Fruit fly (Drosophila melanogaster): Measurements from ENCODE around the gene CG31832.

The CG31832 gene

DNA sequence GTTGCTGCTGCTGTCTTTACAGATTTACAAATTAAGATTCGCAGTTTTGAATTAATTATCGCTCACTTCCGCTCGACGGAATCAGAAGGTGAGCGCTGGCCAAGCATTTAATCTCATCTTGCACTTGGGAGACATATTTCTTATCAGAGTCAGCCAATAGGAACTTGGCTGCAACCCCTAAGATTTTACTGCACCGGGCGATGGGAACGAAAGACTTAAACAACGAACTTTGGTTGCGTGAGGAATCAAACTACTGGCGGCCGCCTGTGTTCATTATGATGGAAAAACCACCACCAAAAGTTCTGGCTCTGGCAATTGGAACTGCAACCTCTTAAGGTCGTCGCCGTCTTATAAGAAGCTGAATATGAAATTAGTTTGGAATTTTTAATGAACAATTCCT is 12.2 kb upstream of the CG31832 start:
- no peak for TF ChIP-seq CG17801 (GFP tag; optimal IDR thresholded peaks at IDR 0.05; ENCODE audit: partially characterized antibody)

DNA sequence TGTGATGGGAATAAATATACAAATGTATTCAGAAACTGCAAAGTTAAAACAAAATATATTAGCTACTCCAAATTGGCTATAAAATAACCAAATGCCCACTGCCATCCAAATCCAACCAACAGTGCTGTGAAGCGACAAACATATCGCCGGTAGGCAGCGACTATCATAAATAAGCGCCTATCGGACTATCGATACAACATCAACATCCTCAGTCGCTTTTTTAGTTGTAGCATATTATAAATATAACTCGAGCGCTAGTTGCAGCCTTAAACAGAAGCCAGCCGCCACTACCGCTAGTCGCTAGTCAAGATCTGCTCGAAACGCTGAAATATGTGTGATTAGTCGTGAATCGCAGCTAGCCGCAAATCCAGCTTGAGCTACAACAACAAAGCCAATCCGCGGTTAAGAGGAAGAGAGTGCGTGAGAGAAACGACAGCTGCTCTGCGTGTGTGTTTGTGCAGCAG is 7.8 kb upstream of the CG31832 start:
- peak; percentile 16 for TF ChIP-seq CG17801 (GFP tag; optimal IDR thresholded peaks at IDR 0.05; ENCODE audit: partially characterized antibody)

DNA sequence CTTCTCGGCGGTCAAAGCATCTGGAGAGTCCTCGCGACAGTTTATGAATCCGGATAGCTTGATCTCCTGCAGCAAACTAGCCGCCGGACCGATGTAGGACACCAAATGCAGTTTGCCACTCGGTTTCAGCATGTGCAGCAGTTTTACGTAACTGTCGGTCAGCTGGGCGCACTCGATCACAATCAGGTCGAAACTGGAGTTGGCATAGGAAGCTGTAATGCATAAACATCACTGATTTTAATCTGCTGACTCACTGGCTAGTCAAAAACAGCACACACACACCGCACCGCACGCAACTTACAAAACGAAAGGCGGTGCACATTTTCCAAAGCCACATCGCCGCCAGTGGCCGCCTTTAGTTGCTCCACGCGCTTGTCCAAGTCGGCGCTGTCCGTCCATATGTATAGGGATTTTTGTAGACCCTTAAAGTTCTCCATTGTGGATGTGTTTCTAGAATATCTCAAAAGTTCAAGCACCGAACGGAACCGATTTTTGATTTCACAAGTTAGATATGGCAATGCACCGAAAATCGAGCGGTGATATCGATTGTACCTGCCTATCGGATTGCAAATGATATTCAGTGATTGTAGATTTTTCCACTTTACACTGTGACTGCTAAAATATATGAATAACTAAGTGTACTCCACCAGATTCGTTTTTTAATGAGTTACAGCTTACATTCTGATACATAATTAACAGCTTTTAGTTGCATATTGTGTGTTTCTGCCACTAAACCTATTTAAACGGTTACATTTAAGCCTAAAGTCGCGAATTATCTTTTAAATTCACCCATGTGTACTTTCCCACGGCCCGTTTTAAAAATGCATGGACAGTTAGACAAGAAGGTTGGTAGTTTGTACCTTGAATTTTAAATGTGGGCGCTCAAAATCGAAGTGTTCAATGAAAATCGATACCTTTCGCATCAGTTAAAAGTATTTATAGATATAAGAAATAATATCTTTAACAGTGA is 7.1 kb upstream of the CG31832 start, which contains the start of gene CIAPIN1:
TSS of gene CIAPIN1 (minus strand) at position 523 of the 970 bp plus-strand sequence.
- no peak for TF ChIP-seq CG17801 (GFP tag; optimal IDR thresholded peaks at IDR 0.05; ENCODE audit: partially characterized antibody)

DNA sequence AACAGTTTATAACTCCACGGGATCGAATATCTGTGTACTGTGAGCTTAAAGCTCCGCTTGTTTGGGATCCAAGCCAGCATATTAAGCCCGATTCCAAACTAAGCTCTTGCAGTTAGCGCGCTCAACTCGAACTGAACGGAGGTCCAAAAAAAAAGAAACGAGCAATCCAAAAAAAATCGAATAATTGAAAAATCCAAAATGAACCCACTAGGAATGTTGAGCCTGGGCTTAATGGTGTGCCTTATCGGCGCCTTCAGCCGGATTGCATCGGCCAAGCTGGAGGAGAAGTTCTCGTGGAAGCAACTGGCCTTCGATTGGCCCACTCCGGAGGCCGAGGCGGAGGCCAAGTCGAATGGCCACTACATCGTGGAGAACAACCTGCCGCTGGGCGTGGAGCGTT is 3.8 kb upstream of the CG31832 start, which contains the start of gene yellow-c:
TSS of gene yellow-c (plus strand) at position 29 of the 400 bp plus-strand sequence.
- no peak for TF ChIP-seq CG17801 (GFP tag; optimal IDR thresholded peaks at IDR 0.05; ENCODE audit: partially characterized antibody)

DNA sequence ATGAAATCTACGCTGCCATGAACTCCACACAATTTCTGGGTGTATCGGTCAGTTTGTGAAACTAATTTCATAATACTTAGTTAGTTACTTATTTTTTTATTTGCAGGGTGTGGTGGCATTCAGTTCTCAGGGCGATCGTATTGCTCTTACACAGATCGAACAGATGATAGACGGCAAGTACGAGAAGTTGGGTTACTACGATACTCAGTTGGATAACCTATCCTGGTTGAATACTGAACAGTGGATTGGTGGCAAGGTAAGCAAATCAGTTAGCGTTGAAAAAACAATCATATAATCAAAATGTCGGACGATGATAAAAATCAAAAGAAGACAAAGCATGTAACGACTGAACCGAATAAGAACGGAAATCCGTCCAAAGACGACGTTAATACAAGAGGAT is 5.0 kb downstream of the CG31832 start, which contains the start of gene CG33310:
TSS of gene CG33310 (plus strand) at position 301 of the 400 bp plus-strand sequence.
- TF ChIP-seq CG17801 (GFP tag; optimal IDR thresholded peaks at IDR 0.05; ENCODE audit: partially characterized antibody), result no peak

DNA sequence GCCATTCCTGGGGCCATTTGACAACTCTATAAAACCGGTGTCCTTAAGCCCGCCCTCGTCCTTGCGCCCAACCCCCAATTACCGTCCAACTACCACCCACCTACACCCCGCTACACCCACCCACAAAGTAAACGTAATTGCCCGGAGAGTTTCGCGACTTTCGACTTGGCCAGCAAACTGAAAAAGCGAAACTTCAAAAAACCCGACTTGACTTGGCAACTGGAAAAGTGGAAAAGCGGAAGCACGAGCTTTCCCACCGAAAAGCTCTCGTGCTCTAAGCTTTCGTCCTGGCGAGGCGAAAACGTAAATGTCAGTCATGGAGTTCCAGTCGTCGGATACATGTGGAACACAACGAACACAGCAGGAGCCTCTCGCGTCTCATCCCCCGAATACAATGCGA is 15.5 kb downstream of the CG31832 start, which contains the start of gene GABA-B-R1:
TSS of gene GABA-B-R1 (plus strand) at position 301 of the 400 bp plus-strand sequence.
- TF ChIP-seq CG17801 (GFP tag; optimal IDR thresholded peaks at IDR 0.05; ENCODE audit: partially characterized antibody), result no peak

DNA sequence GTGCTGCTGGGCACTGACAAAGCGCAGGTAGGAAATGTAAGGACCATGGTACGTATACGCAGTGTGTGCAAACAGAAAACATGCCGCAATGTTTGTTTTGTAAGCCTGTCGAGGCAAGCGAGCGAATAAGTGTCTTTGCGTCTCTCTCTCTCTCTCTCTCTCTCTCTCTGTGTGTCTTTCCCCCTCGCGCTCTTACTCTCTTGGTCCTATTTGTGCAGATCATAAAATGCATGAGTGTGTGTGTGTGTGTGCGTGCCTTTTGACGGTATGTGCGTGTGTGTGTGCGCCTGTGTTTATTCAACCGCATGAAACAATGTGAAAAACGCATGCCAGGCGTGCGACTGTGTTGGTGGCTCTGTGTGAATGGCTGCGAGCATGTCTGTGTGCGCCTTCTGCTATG is 18.0 kb downstream of the CG31832 start:
- TF ChIP-seq CG17801 (GFP tag; optimal IDR thresholded peaks at IDR 0.05; ENCODE audit: partially characterized antibody), result no peak

DNA sequence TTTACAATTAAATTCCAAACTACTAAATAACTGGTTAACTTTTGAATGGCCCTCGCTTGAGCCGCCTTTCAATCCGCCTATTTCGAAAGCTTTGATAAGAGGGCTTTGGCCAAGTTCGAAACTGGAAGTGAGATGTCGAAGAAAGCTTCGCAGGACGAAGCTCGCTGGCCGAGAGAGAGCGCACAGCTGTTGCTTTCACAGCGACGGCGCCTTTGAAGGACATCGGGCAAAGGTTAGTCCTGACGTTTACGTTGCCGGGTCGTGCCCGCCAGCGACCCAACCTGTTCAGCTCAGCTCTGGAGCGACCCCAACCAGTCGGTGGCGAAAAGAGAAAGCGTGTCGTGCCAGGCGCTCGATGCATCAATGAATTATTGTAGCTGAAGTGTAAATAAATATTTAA is 19.8 kb downstream of the CG31832 start:
- TF ChIP-seq CG17801 (GFP tag; optimal IDR thresholded peaks at IDR 0.05; ENCODE audit: partially characterized antibody), result no peak

DNA sequence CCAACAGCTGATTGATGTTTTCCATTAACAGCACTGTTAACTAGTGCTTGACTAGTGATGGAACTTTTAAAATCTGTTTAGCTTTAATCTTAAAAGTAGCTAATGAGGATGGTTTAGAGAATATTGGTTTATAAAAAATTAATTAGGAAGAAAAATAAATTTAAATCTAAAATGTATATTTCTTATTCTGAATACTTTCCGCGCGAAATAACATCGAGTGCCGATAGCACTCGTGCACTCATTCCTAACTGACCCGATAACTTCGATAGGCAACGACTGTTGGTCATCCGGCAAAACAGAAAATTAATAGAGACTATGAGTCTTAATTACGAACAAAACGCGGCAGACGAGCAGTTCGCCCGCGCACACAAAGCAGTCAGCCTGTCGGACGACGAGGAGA is 21.8 kb downstream of the CG31832 start, which contains the start of the genes THG and Rnmt:
TSS of gene THG (minus strand) at position 22 of the 400 bp plus-strand sequence.
TSS of gene Rnmt (plus strand) at position 237 of the 400 bp plus-strand sequence.
- peak; percentile 86 for TF ChIP-seq CG17801 (GFP tag; optimal IDR thresholded peaks at IDR 0.05; ENCODE audit: partially characterized antibody)

DNA sequence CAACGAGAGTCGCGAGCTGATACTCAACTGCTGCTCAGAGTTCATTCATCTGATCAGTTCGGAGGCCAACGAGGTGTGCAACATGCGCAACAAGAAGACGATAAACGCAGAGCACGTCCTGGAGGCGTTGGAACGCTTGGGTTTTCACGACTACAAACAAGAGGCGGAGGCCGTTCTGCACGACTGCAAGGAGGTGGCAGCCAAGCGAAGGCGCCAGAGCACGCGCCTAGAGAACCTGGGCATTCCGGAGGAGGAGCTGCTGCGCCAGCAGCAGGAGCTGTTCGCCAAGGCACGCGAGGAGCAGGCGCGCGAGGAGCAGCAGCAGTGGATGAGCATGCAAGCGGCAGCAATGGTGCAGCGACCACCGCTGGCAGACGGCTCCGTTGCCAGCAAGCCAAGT is 23.5 kb downstream of the CG31832 start:
- no peak for TF ChIP-seq CG17801 (GFP tag; optimal IDR thresholded peaks at IDR 0.05; ENCODE audit: partially characterized antibody)

DNA sequence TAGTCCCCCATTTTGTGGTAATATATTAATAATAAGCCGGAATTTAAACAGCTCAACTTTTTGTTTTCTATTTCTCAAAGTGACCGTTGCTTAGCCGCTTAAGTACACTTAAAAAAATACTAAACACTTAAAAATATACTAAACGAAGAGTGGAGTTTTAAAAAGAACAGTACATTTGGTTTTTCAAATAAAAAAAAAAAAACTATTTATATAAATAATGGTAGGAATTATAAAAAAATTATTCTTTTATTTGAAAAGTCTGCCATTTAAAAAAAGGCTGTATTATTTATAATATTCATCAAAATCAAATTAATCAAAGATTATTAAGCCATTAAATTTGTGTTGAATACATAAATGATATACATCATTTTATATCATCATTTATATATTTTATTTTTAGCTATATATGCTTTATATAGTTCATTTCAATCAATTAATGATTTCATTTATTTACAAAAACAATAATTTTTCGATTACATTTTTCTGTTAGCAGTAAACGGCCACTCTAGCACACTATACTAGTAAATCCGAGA is 24.2 kb downstream of the CG31832 start, which contains the start of the genes Ankrd49 and NC2beta:
TSS of gene Ankrd49 (minus strand) at position 101 of the 533 bp plus-strand sequence.
TSS of gene NC2beta (plus strand) at position 483 of the 533 bp plus-strand sequence.
- TF ChIP-seq CG17801 (GFP tag; optimal IDR thresholded peaks at IDR 0.05; ENCODE audit: partially characterized antibody), result no peak

DNA sequence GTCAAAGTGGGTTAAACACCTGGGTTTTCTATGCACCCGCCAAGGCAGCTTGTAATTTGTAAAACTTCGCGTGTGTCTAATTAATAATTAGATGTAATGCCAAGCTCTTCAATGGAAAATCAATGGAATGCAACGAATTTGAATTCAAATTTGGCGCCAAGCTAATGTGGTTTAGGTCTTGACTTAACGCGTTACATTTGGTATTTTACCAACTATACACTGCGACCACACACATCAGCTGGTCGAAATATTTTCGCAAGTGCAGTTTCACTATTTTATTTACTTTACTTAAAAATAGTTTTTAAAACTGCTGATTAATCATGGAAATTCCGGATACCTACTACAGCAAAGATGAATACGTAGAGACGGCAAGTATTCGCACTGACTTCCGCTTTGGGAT is 26.0 kb downstream of the CG31832 start, which contains the start of gene DCTN5-p25:
TSS of gene DCTN5-p25 (plus strand) at position 229 of the 400 bp plus-strand sequence.
- no peak for TF ChIP-seq CG17801 (GFP tag; optimal IDR thresholded peaks at IDR 0.05; ENCODE audit: partially characterized antibody)

DNA sequence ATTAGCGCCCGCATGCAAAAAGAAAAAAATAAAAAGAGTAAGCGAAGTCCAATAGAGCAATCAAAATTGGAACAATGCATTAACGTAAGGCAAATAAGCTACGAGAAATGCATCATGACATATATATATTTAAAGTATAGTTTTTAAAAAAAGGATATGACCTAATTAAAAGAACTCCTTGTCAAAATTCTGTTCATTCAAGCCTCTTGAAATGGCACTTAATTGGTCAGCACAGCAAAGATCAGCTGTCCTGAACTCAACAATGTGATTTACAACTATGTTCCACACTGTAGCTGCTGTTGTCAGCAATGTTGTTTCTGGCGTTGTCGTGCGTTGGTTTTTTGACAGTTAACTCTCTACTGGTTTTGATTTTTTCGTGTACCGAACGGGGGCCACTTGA is 29.7 kb downstream of the CG31832 start:
- peak; percentile 50 for TF ChIP-seq CG17801 (GFP tag; optimal IDR thresholded peaks at IDR 0.05; ENCODE audit: partially characterized antibody)

DNA sequence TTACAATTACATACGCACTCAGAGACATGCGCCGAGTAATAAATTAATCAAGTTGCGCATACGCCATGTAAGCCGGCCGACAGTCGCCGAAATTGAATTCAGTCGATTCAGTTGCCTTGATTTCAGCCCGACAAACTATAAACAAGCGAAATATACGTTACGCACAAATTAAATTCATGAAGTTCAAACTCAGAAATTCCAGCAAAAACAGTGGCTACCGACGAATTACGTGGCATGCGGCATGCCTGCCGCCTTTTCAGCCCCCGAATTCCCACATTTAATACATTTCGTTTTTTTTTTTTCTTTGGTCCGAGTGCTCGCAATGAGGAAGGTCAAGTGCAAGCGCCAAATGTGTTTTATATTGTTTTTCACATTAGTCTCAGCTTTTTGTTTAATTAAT is 31.2 kb downstream of the CG31832 start:
- TF ChIP-seq CG17801 (GFP tag; optimal IDR thresholded peaks at IDR 0.05; ENCODE audit: partially characterized antibody), result no peak

DNA sequence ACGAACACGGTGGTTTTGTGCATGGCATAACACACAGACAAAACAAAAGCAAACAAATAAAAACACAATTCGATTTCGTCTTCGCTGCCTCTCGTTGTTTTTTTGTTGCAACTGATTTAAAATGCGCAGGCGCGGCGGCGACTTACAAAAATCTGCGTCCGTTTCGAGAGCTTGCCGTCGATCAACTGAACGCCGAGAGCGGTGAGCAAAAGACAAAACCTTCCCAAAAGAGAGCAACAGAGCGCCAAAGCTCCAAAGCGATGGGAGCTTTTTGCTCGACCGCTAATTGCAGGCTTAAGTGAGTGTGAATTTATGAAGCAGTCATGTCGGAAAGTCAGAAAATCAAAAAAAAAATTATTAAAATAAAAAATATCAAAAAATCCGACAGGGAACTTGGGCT is 34.2 kb downstream of the CG31832 start, which contains the start of gene mol:
TSS of gene mol (minus strand) at position 190 of the 400 bp plus-strand sequence.
- TF ChIP-seq CG17801 (GFP tag; optimal IDR thresholded peaks at IDR 0.05; ENCODE audit: partially characterized antibody), result no peak

Data from ovary, adult (tissue).